Fruit fly (Drosophila melanogaster): ENCODE measurements around the gene CG15756.

CG15756 gene

DNA sequence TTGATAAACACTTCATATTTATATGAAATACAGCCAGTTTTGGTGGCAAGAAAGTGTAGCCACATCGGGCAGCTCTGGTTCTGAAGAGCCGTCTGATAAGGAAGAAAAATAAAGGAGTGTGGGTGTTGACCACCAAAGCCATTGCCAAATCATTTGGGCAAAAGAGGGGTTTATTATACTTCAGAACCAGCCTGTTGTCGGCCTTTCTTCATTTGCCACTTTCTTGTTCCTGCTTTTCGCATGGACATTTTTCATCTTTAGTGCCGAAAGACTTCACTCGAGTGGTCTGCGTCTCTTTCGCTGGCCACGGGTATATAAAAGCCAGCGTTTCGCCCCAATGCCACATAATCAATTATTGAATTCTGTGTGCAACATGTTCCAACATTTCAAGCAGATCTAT is at the start of gene CG15756:
Gene CG15756 (plus strand): TSS at position 301 of the 400 bp plus-strand sequence.
- TF ChIP-seq Hr96 (GFP tag; optimal IDR thresholded peaks at IDR 0.05) (no peak), pad (GFP tag; optimal IDR thresholded peaks at IDR 0.05) (no peak), CG7045 (GFP tag; optimal IDR thresholded peaks at IDR 0.05) (no peak), ovo (GFP tag; optimal IDR thresholded peaks at IDR 0.05) (no peak), CG33017 (tag; optimal IDR thresholded peaks at IDR 0.05) (no peak), CG11617 (GFP tag; optimal IDR thresholded peaks at IDR 0.05) (no peak), CG12768 (GFP tag; optimal IDR thresholded peaks at IDR 0.05) (no peak), cnc (optimal IDR thresholded peaks at IDR 0.05) (no peak), Clk (GFP tag; optimal IDR thresholded peaks at IDR 0.05) (no peak), CG14711 (tag; optimal IDR thresholded peaks at IDR 0.05) (no peak), Crg-1 (GFP tag; optimal IDR thresholded peaks at IDR 0.05) (no peak), bab1 (GFP tag; optimal IDR thresholded peaks at IDR 0.05) (no peak), CG7101 (tag; optimal IDR thresholded peaks at IDR 0.05) (no peak), CG1620 (GFP tag; optimal IDR thresholded peaks at IDR 0.05) (no peak)

DNA sequence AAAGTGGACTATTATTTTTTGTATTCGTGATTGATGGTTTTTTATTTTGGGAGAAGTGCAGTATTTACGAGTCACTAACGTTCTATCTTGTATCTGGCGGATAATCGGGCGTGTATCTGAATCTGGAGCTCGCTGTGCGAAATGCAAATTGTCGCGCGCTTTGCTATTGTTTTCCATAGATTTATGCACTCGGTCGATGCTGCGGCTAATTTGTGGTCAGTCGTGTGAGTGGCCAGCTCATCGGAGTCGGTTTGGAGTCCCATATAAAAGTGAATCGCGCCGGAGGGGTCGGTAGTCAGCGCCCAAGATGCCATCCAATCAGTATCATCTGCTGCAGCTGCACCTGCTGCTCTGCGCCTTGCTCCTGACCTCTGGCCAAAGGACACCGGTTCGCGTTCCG is 6.5 kb upstream of the CG15756 start, which contains the start of gene CG15754:
Gene CG15754 (plus strand): TSS at position 301 of the 400 bp plus-strand sequence.
- TF ChIP-seq CG1620 (GFP tag; optimal IDR thresholded peaks at IDR 0.05) (no peak), Crg-1 (GFP tag; optimal IDR thresholded peaks at IDR 0.05) (no peak), CG12768 (GFP tag; optimal IDR thresholded peaks at IDR 0.05) (no peak), toe (GFP tag; optimal IDR thresholded peaks at IDR 0.05) (no peak), CG7045 (GFP tag; optimal IDR thresholded peaks at IDR 0.05) (no peak), Hr96 (GFP tag; optimal IDR thresholded peaks at IDR 0.05) (no peak), CG14711 (tag; optimal IDR thresholded peaks at IDR 0.05) (no peak), CG11617 (GFP tag; optimal IDR thresholded peaks at IDR 0.05) (no peak), CG33017 (tag; optimal IDR thresholded peaks at IDR 0.05) (no peak), Clk (GFP tag; optimal IDR thresholded peaks at IDR 0.05) (no peak), bab1 (GFP tag; optimal IDR thresholded peaks at IDR 0.05) (no peak), Mnt (GFP tag; optimal IDR thresholded peaks at IDR 0.05) (no peak)

DNA sequence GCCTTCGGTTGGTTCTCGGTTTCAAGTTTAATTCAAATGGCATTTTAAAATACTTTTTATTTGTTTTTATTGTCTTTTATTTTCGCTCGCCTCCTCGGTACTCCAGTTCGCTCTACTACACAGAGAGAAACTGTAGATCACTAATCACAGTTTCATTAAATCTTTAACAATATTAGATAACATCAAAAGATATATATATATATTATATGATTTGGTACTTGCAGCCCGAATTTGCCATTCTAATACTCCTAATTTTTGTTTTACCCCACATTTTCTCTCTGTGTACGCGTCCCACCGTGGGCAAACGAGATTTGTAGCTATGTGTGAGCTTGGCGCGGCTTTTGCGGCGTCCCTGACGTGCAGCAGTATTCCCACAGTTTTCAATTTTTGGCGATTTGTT is 4.5 kb upstream of the CG15756 start:
- TF ChIP-seq CG5204 (GFP tag; optimal IDR thresholded peaks at IDR 0.05) (no peak), CG14711 (tag; optimal IDR thresholded peaks at IDR 0.05) (no peak), bab1 (GFP tag; optimal IDR thresholded peaks at IDR 0.05) (no peak)

DNA sequence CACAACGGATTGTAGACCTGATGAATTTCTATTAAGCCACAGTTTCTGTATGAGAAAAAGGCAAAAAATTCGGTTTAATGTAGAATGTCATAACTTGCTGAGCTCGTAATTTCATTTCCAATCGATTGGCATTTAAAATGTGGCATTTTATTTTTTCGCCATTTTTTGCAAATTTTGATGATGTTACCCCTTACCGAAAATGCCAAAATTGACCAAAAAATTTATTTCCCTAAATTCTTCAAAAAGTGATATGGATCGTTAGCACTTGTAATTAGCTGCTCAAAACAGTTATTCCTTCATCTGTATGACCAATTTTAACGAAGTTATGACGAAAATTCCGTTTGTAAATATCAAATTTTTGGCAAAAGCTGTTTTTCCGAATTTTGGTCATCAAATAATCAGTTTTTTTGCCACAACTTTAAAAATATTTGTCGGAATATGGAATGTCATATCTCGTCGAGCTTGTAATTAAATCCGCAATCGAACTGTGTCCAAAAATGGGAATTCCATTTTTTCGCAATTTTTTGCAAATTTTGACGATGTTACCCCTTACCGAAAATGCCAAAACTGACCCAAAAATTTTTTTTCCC is 3.9 kb upstream of the CG15756 start, which contains the start of gene CG44428:
Gene CG44428 (minus strand): TSS at position 51 of the 590 bp plus-strand sequence.
- TF ChIP-seq pad (GFP tag; optimal IDR thresholded peaks at IDR 0.05) (no peak), toe (GFP tag; optimal IDR thresholded peaks at IDR 0.05) (no peak), CG7101 (tag; optimal IDR thresholded peaks at IDR 0.05) (no peak), CG33017 (tag; optimal IDR thresholded peaks at IDR 0.05) (no peak), CG5204 (GFP tag; optimal IDR thresholded peaks at IDR 0.05) (no peak), cnc (optimal IDR thresholded peaks at IDR 0.05) (no peak), Clk (GFP tag; optimal IDR thresholded peaks at IDR 0.05) (no peak), Crg-1 (GFP tag; optimal IDR thresholded peaks at IDR 0.05) (no peak), CG7045 (GFP tag; optimal IDR thresholded peaks at IDR 0.05) (no peak), bab1 (GFP tag; optimal IDR thresholded peaks at IDR 0.05) (no peak), ovo (GFP tag; optimal IDR thresholded peaks at IDR 0.05) (no peak), Mnt (GFP tag; optimal IDR thresholded peaks at IDR 0.05) (no peak), CG14711 (tag; optimal IDR thresholded peaks at IDR 0.05) (no peak), cic (GFP tag; optimal IDR thresholded peaks at IDR 0.05) (no peak), CG11617 (GFP tag; optimal IDR thresholded peaks at IDR 0.05) (no peak), CG12768 (GFP tag; optimal IDR thresholded peaks at IDR 0.05) (no peak), kay (GFP tag; ENCODE audit: borderline replicate concordance) (no peak), Hr96 (GFP tag; optimal IDR thresholded peaks at IDR 0.05) (no peak), CG1620 (GFP tag; optimal IDR thresholded peaks at IDR 0.05) (no peak), tj (GFP tag; optimal IDR thresholded peaks at IDR 0.05) (no peak)

DNA sequence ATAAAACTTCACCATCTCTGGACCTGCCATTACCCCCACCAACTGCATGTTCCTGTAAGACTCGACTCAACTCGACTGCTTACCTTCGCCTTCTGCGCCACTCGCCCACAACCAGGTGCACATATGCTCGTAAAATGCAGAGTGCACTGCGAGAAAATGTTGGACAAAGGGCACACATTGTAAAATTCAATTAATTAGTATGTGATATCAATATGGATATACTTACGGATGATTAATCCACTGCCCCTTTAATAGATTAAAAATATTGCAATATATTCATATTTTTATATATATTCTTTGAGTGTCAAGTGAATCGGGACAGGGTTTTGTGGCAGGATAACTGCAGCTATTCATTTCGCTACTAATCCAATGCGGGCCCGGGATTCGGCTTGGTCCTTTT is 2.6 kb downstream of the CG15756 start:
- TF ChIP-seq Crg-1 (GFP tag; optimal IDR thresholded peaks at IDR 0.05) (no peak), CG1620 (GFP tag; optimal IDR thresholded peaks at IDR 0.05) (no peak), CG14711 (tag; optimal IDR thresholded peaks at IDR 0.05) (no peak)

DNA sequence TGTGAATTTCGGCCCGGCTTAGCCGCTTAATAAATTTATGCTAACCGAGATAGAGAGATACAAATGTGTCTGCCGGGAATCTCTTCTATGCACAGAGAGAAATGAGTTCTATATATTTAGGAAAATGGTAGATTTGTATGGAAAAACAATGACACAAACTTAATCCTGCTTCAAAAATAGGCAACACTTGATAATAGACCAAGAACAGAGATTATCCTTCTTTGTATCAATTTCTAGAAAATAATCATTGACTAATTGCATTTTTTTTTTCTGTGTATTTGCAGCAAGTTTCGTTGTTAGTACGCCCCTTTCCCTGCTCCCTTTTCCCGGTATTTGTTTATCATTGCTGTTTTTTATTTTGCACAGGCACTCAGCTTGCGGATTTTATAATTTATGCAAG is 5.2 kb downstream of the CG15756 start:
- no peak for TF ChIP-seq CG1620 (GFP tag; optimal IDR thresholded peaks at IDR 0.05)
- TF ChIP-seq Mnt (GFP tag; optimal IDR thresholded peaks at IDR 0.05), result no peak
- TF ChIP-seq CG7045 (GFP tag; optimal IDR thresholded peaks at IDR 0.05), result no peak
- no peak for TF ChIP-seq CG14711 (tag; optimal IDR thresholded peaks at IDR 0.05)
- TF ChIP-seq kay (GFP tag; ENCODE audit: borderline replicate concordance), result no peak
- TF ChIP-seq cnc (optimal IDR thresholded peaks at IDR 0.05), result no peak
- no peak for TF ChIP-seq CG12768 (GFP tag; optimal IDR thresholded peaks at IDR 0.05)

DNA sequence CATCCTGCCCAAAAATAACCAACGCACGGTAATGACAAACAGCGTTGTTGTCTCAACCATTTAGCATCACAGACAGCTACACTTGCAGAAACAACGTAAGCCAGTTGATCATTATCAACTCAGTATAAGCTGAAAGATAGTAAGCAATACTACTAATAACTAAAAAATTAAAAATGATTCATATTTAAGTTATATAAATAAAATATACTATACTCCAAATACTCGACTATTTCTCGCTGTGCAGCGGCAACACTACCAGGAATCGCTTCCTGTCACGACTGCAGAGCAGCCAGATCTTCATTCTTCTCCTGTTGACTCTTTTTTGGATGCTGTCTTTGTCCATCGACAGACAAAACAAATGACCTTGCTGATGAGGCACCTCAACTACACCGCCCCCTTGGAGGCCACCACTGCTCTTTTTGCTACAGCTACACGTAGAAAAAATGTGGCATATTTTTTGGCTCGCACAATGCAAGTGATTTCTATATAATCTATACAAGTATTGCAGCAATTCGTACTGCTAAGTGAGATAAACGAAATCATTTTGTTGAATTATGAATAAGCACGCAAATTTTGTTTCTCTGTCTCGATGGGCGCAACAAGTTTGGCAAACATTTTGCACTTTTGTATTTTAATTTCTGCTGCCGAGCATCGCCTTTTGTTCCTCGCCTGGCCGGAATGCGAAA is 6.9 kb downstream of the CG15756 start:
- no peak for TF ChIP-seq CG7045 (GFP tag; optimal IDR thresholded peaks at IDR 0.05)

All from whole organism, adult.